Fruit fly (Drosophila melanogaster) whole organism, embryonic: ENCODE measurements around the gene CG5521.

Experiments
- Awh ChIP-seq: fragments of 200-800 bp; sonication (Bioruptor generic); IDR thresholded peaks from 2 replicates; pipeline ENCODE4, ENCODE4 v1.3.6; 2022; ENCODE audit warnings: missing biosample characterization, missing genetic modification characterization
- Bgb ChIP-seq: fragments of 200-800 bp; sonication (Bioruptor generic); IDR thresholded peaks from 2 replicates; pipeline ENCODE4 v1.3.6; 2022; ENCODE audit warnings: missing biosample characterization, missing genetic modification characterization; ENCODE audit not compliant: partially characterized antibody
- BtbVII ChIP-seq: fragments of 200-800 bp; sonication (Bioruptor generic); optimal IDR thresholded peaks from 3 replicates; lab custom pipeline; 2017; ENCODE audit warnings: missing biosample characterization, mild to moderate bottlenecking, missing genetic modification characterization
- Bteb2 ChIP-seq: fragments of 200-800 bp; sonication (Bioruptor generic); optimal IDR thresholded peaks from 2 replicates; lab custom pipeline; 2016; ENCODE audit warnings: missing biosample characterization, missing genetic modification characterization
- CG10209 ChIP-seq: fragments of 200-800 bp; sonication (Bioruptor generic); optimal IDR thresholded peaks from 3 replicates; lab custom pipeline; 2017; ENCODE audit warnings: missing biosample characterization, mild to moderate bottlenecking, missing genetic modification characterization, missing genetic modification reagents
- CG10267 ChIP-seq: fragments of 200-800 bp; sonication (Bioruptor generic); optimal IDR thresholded peaks from 2 replicates; lab custom pipeline; 2018; ENCODE audit warnings: missing biosample characterization, mild to moderate bottlenecking, missing genetic modification characterization, moderate library complexity
- CG11456 ChIP-seq: fragments of 200-800 bp; sonication (Bioruptor generic); IDR thresholded peaks from 3 replicates; pipeline ENCODE4 v1.3.6; 2022; ENCODE audit warnings: missing biosample characterization, missing genetic modification characterization
- CG11723 ChIP-seq: fragments of 200-800 bp; sonication (Bioruptor generic); optimal IDR thresholded peaks from 2 replicates; lab custom pipeline; 2017; ENCODE audit warnings: missing biosample characterization, mild to moderate bottlenecking, missing genetic modification characterization
- CG12659 ChIP-seq: fragments of 200-800 bp; sonication (Bioruptor generic); optimal IDR thresholded peaks from 3 replicates; lab custom pipeline; 2017; ENCODE audit warnings: mild to moderate bottlenecking, missing biosample characterization, missing genetic modification reagents, missing genetic modification characterization
- CG13123 ChIP-seq: fragments of 200-800 bp; sonication (Bioruptor generic); optimal IDR thresholded peaks from 2 replicates; lab custom pipeline; 2016; ENCODE audit warnings: missing biosample characterization, missing genetic modification characterization
- CG14441 ChIP-seq: fragments of 200-800 bp; sonication (Bioruptor generic); IDR thresholded peaks from 2 replicates; pipeline ENCODE4 v1.3.6; 2022; ENCODE audit warnings: missing biosample characterization, missing genetic modification characterization
- CG15011 ChIP-seq: fragments of 200-800 bp; sonication (Bioruptor generic); optimal IDR thresholded peaks from 3 replicates; lab custom pipeline; 2018; ENCODE audit warnings: missing biosample characterization, mild to moderate bottlenecking, missing genetic modification characterization
- CG16779 ChIP-seq: fragments of 200-800 bp; sonication (Bioruptor generic); IDR thresholded peaks from 2 replicates; pipeline ENCODE4 v1.3.6; 2022; ENCODE audit warnings: missing biosample characterization, missing genetic modification characterization
- CG16813 ChIP-seq: fragments of 200-800 bp; sonication (Bioruptor generic); IDR thresholded peaks from 3 replicates; pipeline ENCODE4 v1.3.6; 2022; ENCODE audit warnings: missing biosample characterization, missing genetic modification characterization; ENCODE audit not compliant: partially characterized antibody
- CG1832 ChIP-seq: fragments of 200-800 bp; sonication (Bioruptor generic); optimal IDR thresholded peaks from 2 replicates; lab custom pipeline; 2017; ENCODE audit warnings: missing biosample characterization, mild to moderate bottlenecking, missing genetic modification characterization, inconsistent platforms
- CG18619 ChIP-seq: fragments of 200-800 bp; sonication (Bioruptor generic); optimal IDR thresholded peaks from 3 replicates; lab custom pipeline; 2017; ENCODE audit warnings: missing biosample characterization, mild to moderate bottlenecking, missing genetic modification characterization
- CG2116 ChIP-seq: fragments of 200-800 bp; sonication (Bioruptor generic); optimal IDR thresholded peaks from 3 replicates; lab custom pipeline; 2018; ENCODE audit warnings: missing biosample characterization, mild to moderate bottlenecking, missing genetic modification characterization
- CG2202 ChIP-seq: fragments of 200-800 bp; sonication (Bioruptor generic); optimal IDR thresholded peaks from 2 replicates; lab custom pipeline; 2018; ENCODE audit warnings: missing biosample characterization, mild to moderate bottlenecking, missing genetic modification characterization
- CG30431 ChIP-seq: fragments of 200-800 bp; sonication (Bioruptor generic); optimal IDR thresholded peaks from 2 replicates; lab custom pipeline; 2017; ENCODE audit warnings: missing biosample characterization, missing genetic modification characterization
- CG3847 ChIP-seq: fragments of 200-800 bp; sonication (Bioruptor generic); IDR thresholded peaks from 2 replicates; pipeline ENCODE4 v1.3.6; 2022; ENCODE audit warnings: missing biosample characterization, missing genetic modification characterization
- CG4282 ChIP-seq: fragments of 200-800 bp; sonication (Bioruptor generic); optimal IDR thresholded peaks from 2 replicates; lab custom pipeline; 2016; ENCODE audit warnings: missing biosample characterization, missing genetic modification characterization
- CG7987 ChIP-seq: fragments of 200-800 bp; sonication (Bioruptor generic); optimal IDR thresholded peaks from 2 replicates; lab custom pipeline; 2018; ENCODE audit warnings: missing biosample characterization, mild to moderate bottlenecking, missing genetic modification characterization, moderate library complexity
- CrebB ChIP-seq: fragments of 200-800 bp; sonication (Bioruptor generic); optimal IDR thresholded peaks from 3 replicates; lab custom pipeline; 2018; ENCODE audit warnings: missing biosample characterization, mild to moderate bottlenecking, missing genetic modification characterization
- D19A ChIP-seq: fragments of 200-800 bp; optimal IDR thresholded peaks from 3 replicates; lab custom pipeline; 2019; ENCODE audit warnings: missing biosample characterization, mild to moderate bottlenecking, missing genetic modification characterization, moderate library complexity
- Dip3 ChIP-seq: fragments of 200-800 bp; sonication (Bioruptor generic); optimal IDR thresholded peaks from 3 replicates; lab custom pipeline; 2016; ENCODE audit warnings: missing biosample characterization, missing genetic modification characterization
- Hand ChIP-seq: fragments of 200-800 bp; sonication (Bioruptor generic); optimal IDR thresholded peaks from 2 replicates; lab custom pipeline; 2017; ENCODE audit warnings: mild to moderate bottlenecking, missing biosample characterization, missing genetic modification reagents, missing genetic modification characterization
- MTF-1 ChIP-seq: fragments of 200-800 bp; sonication (Bioruptor generic); optimal IDR thresholded peaks from 2 replicates; lab custom pipeline; 2018; ENCODE audit warnings: missing biosample characterization, mild to moderate bottlenecking, missing genetic modification characterization, borderline replicate concordance
- Mes4 ChIP-seq: fragments of 200-800 bp; sonication (Bioruptor generic); optimal IDR thresholded peaks from 2 replicates; lab custom pipeline; 2016; ENCODE audit warnings: missing biosample characterization, missing genetic modification characterization
- Spps ChIP-seq: fragments of 200-800 bp; sonication (Bioruptor generic); optimal IDR thresholded peaks from 2 replicates; lab custom pipeline; 2018; ENCODE audit warnings: missing biosample characterization, mild to moderate bottlenecking, missing genetic modification characterization
- Xbp1 ChIP-seq: fragments of 200-800 bp; sonication (Bioruptor generic); optimal IDR thresholded peaks from 3 replicates; lab custom pipeline; 2016; ENCODE audit warnings: missing biosample characterization, mild to moderate bottlenecking, missing genetic modification characterization
- bigmax ChIP-seq: fragments of 200-800 bp; sonication (Bioruptor generic); optimal IDR thresholded peaks from 2 replicates; lab custom pipeline; 2018; ENCODE audit warnings: missing biosample characterization, mild to moderate bottlenecking, missing genetic modification characterization
- br ChIP-seq: fragments of >200 bp; optimal IDR thresholded peaks from 2 replicates; lab custom pipeline; 2017
- bsh ChIP-seq, 2 experiments: fragments of 200-800 bp; sonication (Bioruptor generic); optimal IDR thresholded peaks; 2 replicates each; lab custom pipeline; 2017 to 2018; ENCODE audit warnings: mild to moderate bottlenecking in 2 of 2, missing biosample characterization in 2 of 2, missing genetic modification characterization in 2 of 2, moderate library complexity in 1 of 2
- ci ChIP-seq: fragments of 200-800 bp; sonication (Bioruptor generic); IDR thresholded peaks from 3 replicates; pipeline ENCODE4 v1.3.6; 2022; ENCODE audit warnings: missing biosample characterization, missing genetic modification characterization
- croc ChIP-seq: fragments of 200-800 bp; sonication (Bioruptor generic); conservative IDR thresholded peaks from 3 replicates; pipeline ENCODE4 v1.3.6; 2022; ENCODE audit warnings: missing biosample characterization, missing genetic modification characterization
- dm ChIP-seq: fragments of 200-800 bp; sonication (Bioruptor generic); optimal IDR thresholded peaks from 3 replicates; lab custom pipeline; 2016; ENCODE audit warnings: missing biosample characterization, missing genetic modification characterization
- gsb-n ChIP-seq: fragments of 200-800 bp; sonication (Bioruptor generic); optimal IDR thresholded peaks from 3 replicates; lab custom pipeline; 2018; ENCODE audit warnings: missing biosample characterization, mild to moderate bottlenecking, missing genetic modification characterization
- hb ChIP-seq: fragments of 200-800 bp; sonication (Bioruptor generic); IDR thresholded peaks from 3 replicates; pipeline ENCODE4 v1.3.6; 2022; ENCODE audit warnings: missing biosample characterization, missing genetic modification characterization; ENCODE audit not compliant: partially characterized antibody
- hbn ChIP-seq: fragments of 200-800 bp; sonication (Bioruptor generic); IDR thresholded peaks from 2 replicates; pipeline ENCODE4 v1.3.6; 2022; ENCODE audit warnings: missing biosample characterization, missing genetic modification characterization; ENCODE audit not compliant: partially characterized antibody
- insv ChIP-seq, 2 experiments: fragments of 200-800 bp; sonication (Bioruptor generic); optimal IDR thresholded peaks; 3 replicates each; lab custom pipeline; 2016 to 2018; ENCODE audit warnings: missing biosample characterization in 2 of 2, missing genetic modification characterization in 2 of 2
- kay ChIP-seq: fragments of 200-800 bp; sonication (Bioruptor generic); optimal IDR thresholded peaks from 2 replicates; lab custom pipeline; 2016; ENCODE audit warnings: missing biosample characterization, missing genetic modification characterization
- ken ChIP-seq: fragments of 200-800 bp; sonication (Bioruptor generic); IDR thresholded peaks from 3 replicates; pipeline ENCODE4 v1.3.6; 2022; ENCODE audit warnings: missing biosample characterization, missing genetic modification characterization
- nmo ChIP-seq: fragments of 200-800 bp; sonication (Bioruptor generic); optimal IDR thresholded peaks from 2 replicates; lab custom pipeline; 2018; ENCODE audit warnings: missing biosample characterization, mild to moderate bottlenecking, missing genetic modification characterization, moderate library complexity
- pho ChIP-seq: fragments of 200-800 bp; sonication (Bioruptor generic); optimal IDR thresholded peaks from 2 replicates; lab custom pipeline; 2016; ENCODE audit warnings: missing biosample characterization, missing genetic modification characterization
- pum ChIP-seq: fragments of 200-800 bp; sonication (Bioruptor generic); optimal IDR thresholded peaks from 2 replicates; lab custom pipeline; 2016; ENCODE audit warnings: missing biosample characterization, missing genetic modification characterization
- rib ChIP-seq: fragments of 200-800 bp; sonication (Bioruptor generic); IDR thresholded peaks from 2 replicates; pipeline ENCODE4 v1.3.6; 2022; ENCODE audit warnings: missing biosample characterization, missing genetic modification characterization
- sima ChIP-seq: fragments of 200-800 bp; sonication (Bioruptor generic); optimal IDR thresholded peaks from 2 replicates; lab custom pipeline; 2016; ENCODE audit warnings: missing biosample characterization, missing genetic modification characterization
- stc ChIP-seq: fragments of 200-800 bp; sonication (Bioruptor generic); IDR thresholded peaks from 2 replicates; pipeline ENCODE4 v1.3.6; 2022; ENCODE audit warnings: missing biosample characterization, missing genetic modification characterization
- wek ChIP-seq: fragments of 200-800 bp; sonication (Bioruptor generic); optimal IDR thresholded peaks from 3 replicates; lab custom pipeline; 2018; ENCODE audit warnings: missing biosample characterization, mild to moderate bottlenecking, missing genetic modification characterization, moderate library complexity
- z ChIP-seq: fragments of 200-800 bp; sonication (Bioruptor generic); IDR thresholded peaks from 3 replicates; pipeline ENCODE4 v1.3.6; 2022; ENCODE audit warnings: missing biosample characterization, missing genetic modification characterization

CG5521 gene

DNA sequence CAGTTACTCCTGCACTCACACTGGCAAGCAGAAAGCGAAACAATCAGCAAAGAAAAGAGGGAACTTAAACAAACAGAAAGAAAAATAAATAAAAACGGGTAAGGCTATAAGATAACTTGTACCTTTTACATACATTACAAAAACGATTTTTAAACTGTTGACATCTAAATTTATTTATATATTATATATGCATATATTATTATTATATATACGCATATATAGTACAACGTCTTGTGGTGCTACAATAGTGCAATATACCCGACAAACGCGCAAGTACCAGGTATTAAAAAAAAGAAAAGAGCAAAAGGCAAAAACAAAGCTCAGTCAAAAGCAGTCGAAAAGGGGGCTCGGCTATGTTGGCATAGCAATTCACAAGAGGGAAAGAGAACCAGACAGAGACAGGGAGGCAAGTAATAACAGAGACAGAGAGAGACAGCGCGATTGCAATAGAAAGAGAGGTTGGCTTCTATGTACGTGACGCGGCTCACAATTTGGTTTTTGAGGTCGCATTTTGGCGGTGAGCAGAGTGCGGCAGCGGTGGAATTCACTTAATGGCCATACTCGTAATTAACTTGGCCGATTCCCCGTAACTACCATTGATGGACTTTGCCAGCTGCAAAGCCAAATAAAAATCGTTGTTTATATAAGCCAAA lies 12.6 kb upstream of the CG5521 start (continued):
- TF ChIP-seq Spps (tag; lab: Kevin White, UChicago) (peak; percentile 60), ken (GFP tag; lab: Robert Waterston, UW) (peak; percentile 86), stc (GFP tag; lab: Robert Waterston, UW) (peak; percentile 88), CG18619 (peak; percentile 51), insv (GFP tag; optimal IDR thresholded peaks at IDR 0.05; lab: Kevin White, UChicago) (no peak), CG1832 (GFP tag; lab: Kevin White, UChicago) (peak; percentile 81), CG13123 (GFP tag; lab: Kevin White, UChicago) (peak; percentile 42), CG11723 (GFP tag; lab: Kevin White, UChicago) (peak; percentile 22), CG2202 (tag; lab: Kevin White, UChicago) (peak; percentile 32), CG10267 (peak; percentile 73), z (GFP tag; lab: Robert Waterston, UW) (no peak; the same call in 2 of the 3 replicates), CrebB (tag; lab: Kevin White, UChicago) (no peak), bsh (GFP tag; optimal IDR thresholded peaks at IDR 0.05; lab: Kevin White, UChicago) (peak; percentile 88 to 92), Dip3 (GFP tag; lab: Kevin White, UChicago) (peak; percentile 5), hbn (GFP tag; lab: Robert Waterston, UW) (no peak), MTF-1 (GFP tag; lab: Kevin White, UChicago) (peak; percentile 25), BtbVII (GFP tag; lab: Kevin White, UChicago) (peak; percentile 38), br (lab: Kevin White, UChicago) (no peak), ci (GFP tag; lab: Robert Waterston, UW) (peak; percentile 89), CG15011 (GFP tag; lab: Kevin White, UChicago) (no peak), CG2116 (GFP tag; lab: Kevin White, UChicago) (no peak), wek (GFP tag; lab: Kevin White, UChicago) (no peak), CG12659 (GFP tag; lab: Kevin White, UChicago) (peak; percentile 43), rib (GFP tag; lab: Robert Waterston, UW) (no peak), Hand (GFP tag; lab: Kevin White, UChicago) (no peak), dm (GFP tag; lab: Kevin White, UChicago) (no peak), kay (GFP tag; lab: Kevin White, UChicago) (no peak), Mes4 (no peak), CG16779 (GFP tag; lab: Robert Waterston, UW) (no peak), bigmax (GFP tag; lab: Kevin White, UChicago) (no peak), gsb-n (tag; lab: Kevin White, UChicago) (peak; percentile 76), Bgb (GFP tag; lab: Robert Waterston, UW) (no peak; the same call in 1 of the 2 replicates), Xbp1 (GFP tag; lab: Kevin White, UChicago) (peak; percentile 74), CG4282 (GFP tag; lab: Kevin White, UChicago) (no peak), CG14441 (GFP tag; lab: Robert Waterston, UW) (peak; percentile 84), nmo (peak; percentile 86), pho (GFP tag; lab: Kevin White, UChicago) (no peak), hb (GFP tag; lab: Robert Waterston, UW) (no peak), CG7987 (GFP tag; lab: Kevin White, UChicago) (peak; percentile 13), Bteb2 (GFP tag; lab: Kevin White, UChicago) (no peak), CG3847 (GFP tag; lab: Robert Waterston, UW) (peak; percentile 50), CG11456 (GFP tag; lab: Robert Waterston, UW) (peak; percentile 69; the same call in 2 of the 3 replicates), croc (GFP tag; lab: Robert Waterston, UW) (peak; percentile 74), CG10209 (GFP tag; lab: Kevin White, UChicago) (peak; percentile 79), Awh (GFP tag; lab: Robert Waterston, UW) (peak; percentile 84), D19A (tag; lab: Kevin White, UChicago) (peak; percentile 84), pum (no peak), sima (GFP tag; lab: Kevin White, UChicago) (no peak), CG16813 (GFP tag; lab: Robert Waterston, UW) (no peak), CG30431 (peak; percentile 60)
